Fruit fly (Drosophila melanogaster) whole organism, wandering third instar larva: Measurements from ENCODE around the gene ball.

Experiments used
- Abd-B ChIP-seq: fragments of >200 bp; optimal IDR thresholded peaks from 2 replicates; lab custom pipeline; 2017; ENCODE audit warnings: missing biosample characterization, missing genetic modification characterization
- CG32264 ChIP-seq: fragments of 200-800 bp; sonication (Bioruptor generic); optimal IDR thresholded peaks from 2 replicates; lab custom pipeline; 2016; ENCODE audit warnings: missing biosample characterization, missing genetic modification characterization
- GATAd ChIP-seq: sonication (Bioruptor generic); optimal IDR thresholded peaks from 2 replicates; lab custom pipeline; 2016; ENCODE audit warnings: missing biosample characterization, missing genetic modification characterization
- Hr78 ChIP-seq: fragments of >200 bp; optimal IDR thresholded peaks from 2 replicates; lab custom pipeline; 2017; ENCODE audit warnings: missing biosample characterization, missing genetic modification characterization
- Rel ChIP-seq, 2 experiments: fragments of 200-800 bp; sonication (Bioruptor generic) in 1 of 2; optimal IDR thresholded peaks; 2 replicates in 1 of 2; 3 replicates in 1 of 2; lab custom pipeline; 2016 to 2019; ENCODE audit warnings: mild to moderate bottlenecking in 2 of 2, missing biosample characterization in 2 of 2, missing genetic modification characterization in 2 of 2, moderate library complexity in 1 of 2
- Vsx2 ChIP-seq: fragments of 200-300, 225-300 bp; sonication (Bioruptor generic); optimal IDR thresholded peaks from 2 replicates; lab custom pipeline; 2018; ENCODE audit warnings: missing biosample characterization, missing genetic modification characterization; ENCODE audit not compliant: partially characterized antibody
- dl ChIP-seq, 2 experiments: fragments of 175-275, 200-275 bp in 1 of 2; fragments of 200-275 bp in 1 of 2; sonication (Bioruptor generic); optimal IDR thresholded peaks; lab custom pipeline; 2018; ENCODE audit warnings: mild to moderate bottlenecking in 2 of 2, missing biosample characterization in 2 of 2, missing genetic modification characterization in 2 of 2, moderate library complexity in 2 of 2; ENCODE audit not compliant: partially characterized antibody in 2 of 2, insufficient read depth in 1 of 2
- dmrt93B ChIP-seq: fragments of 200-800 bp; sonication (Bioruptor generic); optimal IDR thresholded peaks from 2 replicates; lab custom pipeline; 2018; ENCODE audit warnings: missing biosample characterization, mild to moderate bottlenecking, missing genetic modification characterization
- ey ChIP-seq: fragments of 200-800 bp; sonication (Bioruptor generic); optimal IDR thresholded peaks from 2 replicates; lab custom pipeline; 2016; ENCODE audit warnings: missing biosample characterization, missing genetic modification characterization
- fru ChIP-seq: fragments of 200-800 bp; sonication (Bioruptor generic); optimal IDR thresholded peaks from 3 replicates; lab custom pipeline; 2016; ENCODE audit warnings: missing biosample characterization, mild to moderate bottlenecking, missing genetic modification characterization
- h ChIP-seq: fragments of 200-800 bp; sonication (Bioruptor generic); optimal IDR thresholded peaks from 3 replicates; lab custom pipeline; 2016; ENCODE audit warnings: missing biosample characterization, mild to moderate bottlenecking, missing genetic modification characterization
- pan ChIP-seq: fragments of >200 bp; optimal IDR thresholded peaks from 2 replicates; lab custom pipeline; 2017
- tai ChIP-seq: sonication (Bioruptor generic); optimal IDR thresholded peaks from 2 replicates; lab custom pipeline; 2016; ENCODE audit warnings: missing biosample characterization, missing genetic modification characterization
- woc ChIP-seq: sonication (Bioruptor generic); optimal IDR thresholded peaks from 2 replicates; lab custom pipeline; 2016; ENCODE audit warnings: missing biosample characterization, mild to moderate bottlenecking, missing genetic modification characterization

DNA sequence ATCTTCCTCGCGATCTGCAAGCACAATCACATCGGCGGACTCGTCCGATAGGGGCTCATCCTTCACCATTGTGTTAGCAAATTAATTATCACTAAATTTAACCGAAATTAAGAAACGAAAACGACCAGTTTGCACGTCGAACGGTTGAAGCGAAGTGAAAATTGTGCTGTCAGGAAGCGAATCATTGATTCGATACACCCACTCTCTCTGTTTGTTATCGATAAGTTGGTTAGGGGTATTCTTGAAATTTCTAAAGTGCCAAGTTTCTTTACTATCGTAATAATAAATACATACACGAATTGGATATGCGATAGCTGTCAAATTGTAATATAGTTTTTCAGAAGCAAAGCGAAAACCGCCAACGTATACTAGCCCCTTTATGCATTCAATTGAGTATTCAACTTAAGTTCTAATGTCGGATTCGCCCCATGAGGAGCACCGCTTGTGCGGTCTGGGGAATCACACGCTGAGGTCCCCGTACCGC lies 9.0 kb upstream of the ball start, which contains the start of gene Rb97D:
- no peak for TF ChIP-seq Abd-B
- TF ChIP-seq tai (GFP tag; lab: Kevin White, UChicago) = no peak
- no peak for TF ChIP-seq GATAd (GFP tag; lab: Kevin White, UChicago)
- TF ChIP-seq Vsx2 = no peak
- TF ChIP-seq fru (GFP tag; lab: Kevin White, UChicago) = peak; percentile 75
- TF ChIP-seq Rel (GFP tag; optimal IDR thresholded peaks at IDR 0.05; lab: Kevin White, UChicago) = no peak
- peak; percentile 97 for TF ChIP-seq Rel (tag; optimal IDR thresholded peaks at IDR 0.05; lab: Kevin White, UChicago)
- peak; percentile 36 for TF ChIP-seq CG32264 (GFP tag; lab: Kevin White, UChicago)
- no peak for TF ChIP-seq pan (lab: Kevin White, UChicago)
- TF ChIP-seq h (GFP tag; lab: Kevin White, UChicago) = peak; percentile 84
- TF ChIP-seq ey = peak; percentile 70
- TF ChIP-seq dmrt93B (GFP tag; lab: Kevin White, UChicago) = peak; percentile 63
- no peak for TF ChIP-seq dl (GFP tag; optimal IDR thresholded peaks at IDR 0.05; lab: Kevin White, UChicago; ENCODE audit: insufficient read depth in 1 of 2, partially characterized antibody in 2 of 2)
- TF ChIP-seq Hr78 (GFP tag; lab: Kevin White, UChicago) = no peak
- TF ChIP-seq woc (GFP tag; lab: Kevin White, UChicago) = peak; percentile 81
